Worm (Caenorhabditis elegans) whole organism, L4 larva: ENCODE results near the gene T26H5.4.

Experiments
- F37D6.2 ChIP-seq: sonication (generic microtip); optimal IDR thresholded peaks from 2 replicates; lab custom pipeline; 2016; ENCODE audit warnings: mild to moderate bottlenecking, missing genetic modification characterization, missing compliant biosample characterization
- R02D3.7 ChIP-seq: fragments of 150-350 bp; sonication (generic microtip); optimal IDR thresholded peaks from 3 replicates; lab custom pipeline; 2014; ENCODE audit warnings: missing biosample characterization, missing genetic modification characterization
- T20F7.1 ChIP-seq: fragments of 200-800 bp; sonication (Bioruptor generic); optimal IDR thresholded peaks from 2 replicates; lab custom pipeline; 2018; ENCODE audit warnings: mild to moderate bottlenecking, missing genetic modification characterization, missing compliant biosample characterization
- Y105C5A.15 ChIP-seq: fragments of 200-800 bp; sonication (Bioruptor generic); IDR thresholded peaks from 2 replicates; pipeline ENCODE4 v1.3.6; 2022; ENCODE audit warnings: missing genetic modification characterization, missing compliant biosample characterization
- Y75B8A.6 ChIP-seq: fragments of 200-800 bp; sonication (Bioruptor generic); IDR thresholded peaks from 2 replicates; pipeline ENCODE4 v1.3.6; 2022; ENCODE audit warnings: missing genetic modification reagents, missing genetic modification characterization, missing compliant biosample characterization
- aly-2 ChIP-seq: sonication (generic microtip); optimal IDR thresholded peaks from 2 replicates; lab custom pipeline; 2018; ENCODE audit warnings: missing biosample characterization, missing genetic modification characterization
- ceh-32 ChIP-seq: sonication (generic microtip); optimal IDR thresholded peaks from 2 replicates; lab custom pipeline; 2016; ENCODE audit warnings: mild to moderate bottlenecking, missing genetic modification characterization, missing compliant biosample characterization; ENCODE audit not compliant: poor library complexity
- cey-2 ChIP-seq: sonication (generic microtip); optimal IDR thresholded peaks from 3 replicates; lab custom pipeline; 2017; ENCODE audit warnings: missing genetic modification characterization, mild to moderate bottlenecking, missing compliant biosample characterization, antibody characterized with exemption, borderline replicate concordance; ENCODE audit not compliant: insufficient read depth
- daf-12 ChIP-seq: fragments of 150-350 bp; optimal IDR thresholded peaks from 2 replicates; lab custom pipeline; 2014; ENCODE audit warnings: missing biosample characterization, missing genetic modification reagents, missing genetic modification characterization
- daf-16 ChIP-seq, 3 experiments: sonication (generic microtip); optimal IDR thresholded peaks; 2 replicates each; lab custom pipeline; 2016 to 2017; ENCODE audit warnings: missing genetic modification characterization in 3 of 3, missing genetic modification reagents in 3 of 3, mild to moderate bottlenecking in 2 of 3, missing compliant biosample characterization in 2 of 3, missing biosample characterization in 1 of 3, moderate library complexity in 1 of 3
- daf-19 ChIP-seq: fragments of 200-800 bp; sonication (Bioruptor generic); conservative IDR thresholded peaks from 2 replicates; pipeline ENCODE4 v1.3.6; 2022; ENCODE audit warnings: missing genetic modification characterization, missing compliant biosample characterization
- dpl-1 ChIP-seq: fragments of 150-350 bp; optimal IDR thresholded peaks from 2 replicates; lab custom pipeline; 2014; ENCODE audit warnings: missing biosample characterization, missing genetic modification reagents, missing genetic modification characterization
- duxl-1 ChIP-seq: sonication (generic microtip); optimal IDR thresholded peaks from 2 replicates; lab custom pipeline; 2016; ENCODE audit warnings: mild to moderate bottlenecking, missing genetic modification characterization, moderate library complexity, missing compliant biosample characterization; ENCODE audit not compliant: poor library complexity
- fos-1 ChIP-seq: fragments of 150-350 bp; optimal IDR thresholded peaks from 2 replicates; lab custom pipeline; 2014; ENCODE audit warnings: missing biosample characterization, missing genetic modification characterization
- hif-1 ChIP-seq, 2 experiments: sonication (generic microtip); optimal IDR thresholded peaks; 2 replicates each; lab custom pipeline; 2016 to 2017; ENCODE audit warnings: missing compliant biosample characterization in 2 of 2, missing genetic modification characterization in 2 of 2, missing genetic modification reagents in 2 of 2, missing genotype in 2 of 2, mild to moderate bottlenecking in 1 of 2
- lim-7 ChIP-seq: fragments of 200-800 bp; sonication (Bioruptor generic); IDR thresholded peaks from 2 replicates; pipeline ENCODE4 v1.3.6; 2022; ENCODE audit warnings: missing genetic modification characterization, missing compliant biosample characterization
- lin-1 ChIP-seq: fragments of 200-800 bp; sonication (Bioruptor generic); IDR thresholded peaks from 2 replicates; pipeline ENCODE4 v1.3.6; 2022; ENCODE audit warnings: missing genetic modification reagents, missing genetic modification characterization, missing compliant biosample characterization
- lin-29 ChIP-seq: fragments of 200-800 bp; sonication (Bioruptor generic); IDR thresholded peaks from 2 replicates; pipeline ENCODE4 v1.3.6; 2022; ENCODE audit warnings: missing genetic modification reagents, missing genetic modification characterization, missing compliant biosample characterization
- madf-9 ChIP-seq: fragments of 200-800 bp; sonication (Bioruptor generic); conservative IDR thresholded peaks from 2 replicates; pipeline ENCODE4 v1.3.6; 2022; ENCODE audit warnings: missing genetic modification reagents, missing genetic modification characterization, missing compliant biosample characterization
- mdl-1 ChIP-seq, 2 experiments: fragments of 150-350 bp in 1 of 2; sonication (generic microtip) in 1 of 2; optimal IDR thresholded peaks; 2 replicates each; lab custom pipeline; 2014 to 2017; ENCODE audit warnings: missing biosample characterization in 2 of 2, missing genetic modification characterization in 2 of 2
- mxl-2 ChIP-seq: fragments of 200-800 bp; sonication (Bioruptor generic); conservative IDR thresholded peaks from 2 replicates; pipeline ENCODE4 v1.3.6; 2022; ENCODE audit warnings: missing genetic modification reagents, missing genetic modification characterization, missing compliant biosample characterization
- nhr-10 ChIP-seq: fragments of 150-350 bp; optimal IDR thresholded peaks from 2 replicates; lab custom pipeline; 2014; ENCODE audit warnings: missing biosample characterization, missing genetic modification characterization
- nhr-25 ChIP-seq: sonication (generic microtip); optimal IDR thresholded peaks from 2 replicates; lab custom pipeline; 2017; ENCODE audit warnings: missing genetic modification characterization, mild to moderate bottlenecking, missing compliant biosample characterization, antibody characterized with exemption, moderate library complexity, borderline replicate concordance; ENCODE audit not compliant: insufficient read depth
- nhr-28 ChIP-seq: fragments of 150-350 bp; optimal IDR thresholded peaks from 2 replicates; lab custom pipeline; 2014; ENCODE audit warnings: missing biosample characterization, missing genetic modification characterization
- nhr-76 ChIP-seq: fragments of 150-350 bp; optimal IDR thresholded peaks from 2 replicates; lab custom pipeline; 2014; ENCODE audit warnings: missing biosample characterization, missing genetic modification characterization
- nhr-77 ChIP-seq: fragments of 150-350 bp; optimal IDR thresholded peaks from 2 replicates; lab custom pipeline; 2014; ENCODE audit warnings: missing biosample characterization, missing genetic modification characterization
- pqm-1 ChIP-seq: sonication (generic microtip); optimal IDR thresholded peaks from 2 replicates; lab custom pipeline; 2017; ENCODE audit warnings: missing biosample characterization, missing genetic modification characterization
- skn-1 ChIP-seq: fragments of 150-350 bp; optimal IDR thresholded peaks from 2 replicates; lab custom pipeline; 2014; ENCODE audit warnings: missing biosample characterization, missing genetic modification characterization
- snpc-1.2 ChIP-seq: fragments of 200-800 bp; sonication (Bioruptor generic); IDR thresholded peaks from 2 replicates; pipeline ENCODE4 v1.3.6; 2022; ENCODE audit warnings: missing genetic modification reagents, missing genetic modification characterization, missing compliant biosample characterization
- snpc-4 ChIP-seq: fragments of 150-350 bp; optimal IDR thresholded peaks from 2 replicates; lab custom pipeline; 2014; ENCODE audit warnings: missing biosample characterization, missing genetic modification characterization
- spr-1 ChIP-seq: sonication (generic microtip); optimal IDR thresholded peaks from 2 replicates; lab custom pipeline; 2016; ENCODE audit warnings: mild to moderate bottlenecking, missing genetic modification characterization, missing compliant biosample characterization
- unc-62 ChIP-seq, 3 experiments: fragments of 150-350 bp in 1 of 3; sonication (generic microtip); optimal IDR thresholded peaks in 2 of 3; peaks in 1 of 3; 1 replicate in 1 of 3; 2 replicates in 2 of 3; lab custom pipeline; 2014 to 2017; ENCODE audit warnings: missing biosample characterization in 3 of 3, missing genetic modification characterization in 3 of 3, missing genetic modification reagents in 3 of 3, missing genotype in 1 of 3
- vab-7 ChIP-seq: fragments of 200-800 bp; sonication (Bioruptor generic); IDR thresholded peaks from 2 replicates; pipeline ENCODE4 v1.3.6; 2022; ENCODE audit warnings: missing genetic modification reagents, missing genetic modification characterization, missing compliant biosample characterization
- zip-11 ChIP-seq: fragments of 200-800 bp; sonication (Bioruptor generic); IDR thresholded peaks from 2 replicates; pipeline ENCODE4 v1.3.6; 2022; ENCODE audit warnings: missing genetic modification characterization, missing compliant biosample characterization
- zip-2 ChIP-seq: fragments of 150-350 bp; optimal IDR thresholded peaks from 2 replicates; lab custom pipeline; 2014; ENCODE audit warnings: missing biosample characterization, missing genetic modification characterization

The T26H5.4 gene

ce11 chrV:15454322-15454721 lies 5.8 kb upstream of the T26H5.4 start (continued):
- TF ChIP-seq Y105C5A.15 = peak; percentile 82; the same call in 1 of the 2 replicates
- peak; percentile 69; the same call in 1 of the 2 replicates for TF ChIP-seq daf-19
- peak; percentile 57; the same call in 1 of the 2 replicates for TF ChIP-seq Y75B8A.6 (GFP tag; lab: Robert Waterston, UW)
- TF ChIP-seq vab-7 (GFP tag; lab: Robert Waterston, UW) = 0 out of 2 replicates have a peak, but pooled peaks have one; percentile 49
- TF ChIP-seq lin-1 (GFP tag; lab: Robert Waterston, UW) = no peak
- peak; percentile 73 for TF ChIP-seq snpc-1.2 (GFP tag; lab: Robert Waterston, UW)
- peak; percentile 77 for TF ChIP-seq lim-7

ce11 chrV:15451421-15451820 lies 2.9 kb upstream of the T26H5.4 start, which contains the start of gene srw-33:
Gene srw-33 (minus strand): TSS chrV:15451521.
- TF ChIP-seq nhr-76 (tag; lab: Kevin White, UChicago) (no peak), mdl-1 (tag; optimal IDR thresholded peaks at IDR 0.05; lab: Kevin White, UChicago) (no peak), daf-19 (no peak), nhr-77 (tag; lab: Kevin White, UChicago) (no peak), mxl-2 (no peak), spr-1 (tag; lab: Kevin White, UChicago) (no peak), zip-11 (GFP tag; lab: Robert Waterston, UW) (no peak), ceh-32 (tag; lab: Kevin White, UChicago) (no peak), hif-1 (tag; optimal IDR thresholded peaks at IDR 0.05; lab: Kevin White, UChicago) (no peak), madf-9 (no peak), snpc-4 (tag; lab: Kevin White, UChicago) (no peak), cey-2 (tag; lab: Kevin White, UChicago) (no peak), dpl-1 (no peak), nhr-10 (tag; lab: Kevin White, UChicago) (no peak)

- TF ChIP-seq lin-29 = no peak
- TF ChIP-seq aly-2 = no peak
- no peak for TF ChIP-seq fos-1
- no peak for TF ChIP-seq skn-1 (tag; lab: Kevin White, UChicago)
- TF ChIP-seq zip-2 (tag; lab: Kevin White, UChicago) = no peak
- TF ChIP-seq nhr-25 (tag; lab: Kevin White, UChicago) = no peak
- TF ChIP-seq R02D3.7 = no peak
Observed at ce11 chrV:15448865-15449264, 364 bp upstream of the T26H5.4 start, which contains the start of gene T26H5.14. Gene T26H5.14 (plus strand): TSS chrV:15449165.

- TF ChIP-seq ceh-32 (tag; lab: Kevin White, UChicago) = no peak
- no peak for TF ChIP-seq nhr-77 (tag; lab: Kevin White, UChicago)
Observed at ce11 chrV:15445437-15445836, 3.1 kb downstream of the T26H5.4 start, which contains the start of gene srh-239. Gene srh-239 (plus strand): TSS chrV:15445737.

- peak in 1 of 2 experiments; percentile 92 for TF ChIP-seq unc-62 (GFP tag; optimal IDR thresholded peaks at IDR 0.05 in 1 of 2; lab: Kevin White, UChicago)
- TF ChIP-seq unc-62 (tag; optimal IDR thresholded peaks at IDR 0.05; lab: Kevin White, UChicago) = no peak
- TF ChIP-seq duxl-1 (tag; lab: Kevin White, UChicago) = no peak
- no peak for TF ChIP-seq T20F7.1
- TF ChIP-seq daf-12 (tag; lab: Kevin White, UChicago) = no peak
- TF ChIP-seq daf-16 (GFP tag; optimal IDR thresholded peaks at IDR 0.05; lab: Kevin White, UChicago) = no peak
- peak; percentile 39 for TF ChIP-seq daf-16 (tag; optimal IDR thresholded peaks at IDR 0.05; lab: Kevin White, UChicago)
- peak; percentile 12 for TF ChIP-seq pqm-1 (tag; lab: Kevin White, UChicago)
- TF ChIP-seq nhr-28 (tag; lab: Kevin White, UChicago) = peak; percentile 45
- TF ChIP-seq F37D6.2 (tag; lab: Kevin White, UChicago) = no peak
Observed at ce11 chrV:15444615-15445014, 3.9 kb downstream of the T26H5.4 start, which contains the start of gene T26H5.9. Gene T26H5.9 (plus strand): TSS chrV:15444916.
